Worm (Caenorhabditis elegans) whole organism, late embryonic: ENCODE data around the gene fipr-29.

Source experiments
- C08G9.2 ChIP-seq: sonication (generic microtip); optimal IDR thresholded peaks from 2 replicates; lab custom pipeline; 2016; ENCODE audit warnings: mild to moderate bottlenecking, missing genetic modification characterization, moderate library complexity, missing compliant biosample characterization
- F13H6.1 ChIP-seq: sonication (generic microtip); optimal IDR thresholded peaks from 2 replicates; lab custom pipeline; 2016; ENCODE audit warnings: missing genetic modification characterization, missing compliant biosample characterization
- K02D7.2 ChIP-seq: sonication (generic microtip); optimal IDR thresholded peaks from 2 replicates; lab custom pipeline; 2017; ENCODE audit warnings: mild to moderate bottlenecking, missing genetic modification characterization, missing compliant biosample characterization
- Y22D7AL.16 ChIP-seq: sonication (generic microtip); optimal IDR thresholded peaks from 2 replicates; lab custom pipeline; 2016; ENCODE audit warnings: missing genetic modification characterization, missing compliant biosample characterization
- ahr-1 ChIP-seq: sonication (generic microtip); optimal IDR thresholded peaks from 2 replicates; lab custom pipeline; 2016; ENCODE audit warnings: missing genetic modification characterization, missing compliant biosample characterization
- ceh-14 ChIP-seq: sonication (generic microtip); optimal IDR thresholded peaks from 2 replicates; lab custom pipeline; 2016; ENCODE audit warnings: missing genotype, missing genetic modification characterization, missing compliant biosample characterization
- ceh-19 ChIP-seq: fragments of 200-800 bp; sonication (Bioruptor generic); optimal IDR thresholded peaks from 2 replicates; lab custom pipeline; 2018; ENCODE audit warnings: mild to moderate bottlenecking, missing genetic modification characterization, missing compliant biosample characterization
- ceh-22 ChIP-seq: sonication (generic microtip); optimal IDR thresholded peaks from 2 replicates; lab custom pipeline; 2017; ENCODE audit warnings: missing biosample characterization, missing genetic modification characterization
- ceh-24 ChIP-seq: sonication (generic microtip); optimal IDR thresholded peaks from 2 replicates; lab custom pipeline; 2016; ENCODE audit warnings: mild to moderate bottlenecking, missing genetic modification characterization, missing compliant biosample characterization
- ceh-30 ChIP-seq: fragments of 150-350 bp; optimal IDR thresholded peaks from 2 replicates; lab custom pipeline; 2014; ENCODE audit warnings: missing biosample characterization, missing genetic modification characterization
- ceh-34 ChIP-seq: sonication (generic microtip); optimal IDR thresholded peaks from 2 replicates; lab custom pipeline; 2016; ENCODE audit warnings: mild to moderate bottlenecking, missing genetic modification characterization, missing compliant biosample characterization
- ceh-45 ChIP-seq: fragments of 200-800 bp; sonication (Bioruptor generic); IDR thresholded peaks from 2 replicates; pipeline ENCODE4 v1.3.6; 2022; ENCODE audit warnings: missing genetic modification reagents, missing genetic modification characterization, missing compliant biosample characterization
- ceh-9 ChIP-seq: sonication (generic microtip); optimal IDR thresholded peaks from 2 replicates; lab custom pipeline; 2016; ENCODE audit warnings: mild to moderate bottlenecking, missing genetic modification characterization, inconsistent platforms, missing compliant biosample characterization
- elt-4 ChIP-seq: sonication (generic microtip); optimal IDR thresholded peaks from 2 replicates; lab custom pipeline; 2016; ENCODE audit warnings: missing genetic modification characterization, missing compliant biosample characterization
- fax-1 ChIP-seq: sonication (generic microtip); optimal IDR thresholded peaks from 2 replicates; lab custom pipeline; 2016; ENCODE audit warnings: missing genotype, missing genetic modification characterization, missing compliant biosample characterization
- hlh-30 ChIP-seq: sonication (generic microtip); optimal IDR thresholded peaks from 2 replicates; lab custom pipeline; 2017; ENCODE audit warnings: antibody characterized with exemption, missing genetic modification characterization, missing compliant biosample characterization; ENCODE audit not compliant: insufficient read depth
- hlh-6 ChIP-seq: sonication (generic microtip); optimal IDR thresholded peaks from 2 replicates; lab custom pipeline; 2016; ENCODE audit warnings: missing genotype, missing genetic modification characterization, missing compliant biosample characterization
- madf-2 ChIP-seq: sonication (generic microtip); optimal IDR thresholded peaks from 2 replicates; lab custom pipeline; 2017; ENCODE audit warnings: missing genetic modification characterization, missing compliant biosample characterization
- mec-3 ChIP-seq: sonication (generic microtip); optimal IDR thresholded peaks from 2 replicates; lab custom pipeline; 2016; ENCODE audit warnings: borderline replicate concordance, missing genetic modification characterization, missing compliant biosample characterization
- nfya-1 ChIP-seq: sonication (generic microtip); optimal IDR thresholded peaks from 2 replicates; lab custom pipeline; 2017; ENCODE audit warnings: missing genetic modification characterization, mild to moderate bottlenecking, missing compliant biosample characterization, antibody characterized with exemption, moderate library complexity
- npax-4 ChIP-seq: sonication (generic microtip); optimal IDR thresholded peaks from 2 replicates; lab custom pipeline; 2016; ENCODE audit warnings: missing genetic modification characterization, missing compliant biosample characterization
- pax-1 ChIP-seq: fragments of 150-350 bp; optimal IDR thresholded peaks from 2 replicates; lab custom pipeline; 2014; ENCODE audit warnings: missing biosample characterization, missing genetic modification characterization
- pha-2 ChIP-seq: sonication (generic microtip); optimal IDR thresholded peaks from 2 replicates; lab custom pipeline; 2017; ENCODE audit warnings: mild to moderate bottlenecking, missing genetic modification characterization, missing compliant biosample characterization
- ref-2 ChIP-seq: sonication (generic microtip); optimal IDR thresholded peaks from 2 replicates; lab custom pipeline; 2016; ENCODE audit warnings: missing genetic modification characterization, missing compliant biosample characterization
- sdc-2 ChIP-seq: sonication (generic microtip); optimal IDR thresholded peaks from 2 replicates; lab custom pipeline; 2016; ENCODE audit warnings: missing genotype, missing genetic modification characterization, missing compliant biosample characterization
- sox-2 ChIP-seq: fragments of 200-800 bp; sonication (Bioruptor generic); IDR thresholded peaks from 2 replicates; pipeline ENCODE4 v1.3.6; 2022; ENCODE audit warnings: missing genetic modification reagents, missing genetic modification characterization, missing compliant biosample characterization
- unc-42 ChIP-seq: sonication (generic microtip); optimal IDR thresholded peaks from 2 replicates; lab custom pipeline; 2016; ENCODE audit warnings: missing genotype, missing genetic modification characterization, missing compliant biosample characterization
- ztf-16 ChIP-seq: sonication (generic microtip); optimal IDR thresholded peaks from 2 replicates; lab custom pipeline; 2017; ENCODE audit warnings: missing genetic modification characterization, missing compliant biosample characterization

Gene fipr-29

ce11 chrIII:3029822-3030221 is 30.3 kb downstream of the fipr-29 start:
- TF ChIP-seq K02D7.2 (tag; lab: Kevin White, UChicago) = no peak
- TF ChIP-seq npax-4 (tag; lab: Kevin White, UChicago) = no peak
- no peak for TF ChIP-seq hlh-30 (tag; lab: Kevin White, UChicago)
- TF ChIP-seq ahr-1 (tag; lab: Kevin White, UChicago) = no peak
- TF ChIP-seq Y22D7AL.16 (tag; lab: Kevin White, UChicago) = no peak
- no peak for TF ChIP-seq ref-2 (tag; lab: Kevin White, UChicago)

ce11 chrIII:3026679-3027078 is 33.5 kb downstream of the fipr-29 start:
- TF ChIP-seq ztf-16 (tag; lab: Kevin White, UChicago) = no peak
- TF ChIP-seq ceh-34 (tag; lab: Kevin White, UChicago) = no peak
- no peak for TF ChIP-seq hlh-6
- no peak for TF ChIP-seq fax-1 (tag; lab: Kevin White, UChicago)
- no peak for TF ChIP-seq ceh-45 (GFP tag; lab: Robert Waterston, UW)

ce11 chrIII:3020035-3020434 is 40.1 kb downstream of the fipr-29 start:
- TF ChIP-seq ceh-22 (tag; lab: Kevin White, UChicago) (no peak), nfya-1 (tag; lab: Kevin White, UChicago) (peak; percentile 60)

- no peak for TF ChIP-seq ceh-19 (GFP tag; lab: Kevin White, UChicago)
- TF ChIP-seq madf-2 (tag; lab: Kevin White, UChicago) = no peak
- TF ChIP-seq ceh-30 (tag; lab: Kevin White, UChicago) = no peak
- TF ChIP-seq mec-3 = no peak
- TF ChIP-seq unc-42 (tag; lab: Kevin White, UChicago) = no peak
- no peak for TF ChIP-seq ceh-24 (tag; lab: Kevin White, UChicago)
- no peak for TF ChIP-seq elt-4 (tag; lab: Kevin White, UChicago)
- TF ChIP-seq sox-2 = no peak
- TF ChIP-seq ceh-9 = no peak
- no peak for TF ChIP-seq sdc-2
- no peak for TF ChIP-seq fax-1 (tag; lab: Kevin White, UChicago)
- TF ChIP-seq pha-2 (tag; lab: Kevin White, UChicago) = no peak
- no peak for TF ChIP-seq ceh-14
- TF ChIP-seq F13H6.1 = no peak
- no peak for TF ChIP-seq pax-1 (tag; lab: Kevin White, UChicago)
- TF ChIP-seq C08G9.2 (tag; lab: Kevin White, UChicago) = no peak
These were observed 41.3 kb downstream of the fipr-29 start for ce11 chrIII:3018822-3019221.

ce11 chrIII:3011644-3012043 is 48.5 kb downstream of the fipr-29 start:
- 0 out of 2 replicates have a peak, but pooled peaks have one; percentile 44 for TF ChIP-seq ceh-45 (GFP tag; lab: Robert Waterston, UW)
- TF ChIP-seq, all 69 proteins: peak for 1; not testable (repeated sequence) for 68
